Worm (Caenorhabditis elegans) whole organism, L4/young adult: ENCODE results near the gene gcy-19.

ENCODE experiments used
- W03F9.2 ChIP-seq: fragments of 150-350 bp; optimal IDR thresholded peaks from 2 replicates; lab custom pipeline; 2014; ENCODE audit warnings: missing biosample characterization, missing genetic modification characterization
- dao-5 ChIP-seq: sonication (generic microtip); optimal IDR thresholded peaks from 2 replicates; lab custom pipeline; 2016; ENCODE audit warnings: missing genotype, missing genetic modification characterization, moderate library complexity, missing compliant biosample characterization
- him-1 ChIP-seq: sonication (generic microtip); optimal IDR thresholded peaks from 2 replicates; lab custom pipeline; 2016; ENCODE audit warnings: missing genotype, missing genetic modification reagents, missing genetic modification characterization, missing compliant biosample characterization

DNA sequence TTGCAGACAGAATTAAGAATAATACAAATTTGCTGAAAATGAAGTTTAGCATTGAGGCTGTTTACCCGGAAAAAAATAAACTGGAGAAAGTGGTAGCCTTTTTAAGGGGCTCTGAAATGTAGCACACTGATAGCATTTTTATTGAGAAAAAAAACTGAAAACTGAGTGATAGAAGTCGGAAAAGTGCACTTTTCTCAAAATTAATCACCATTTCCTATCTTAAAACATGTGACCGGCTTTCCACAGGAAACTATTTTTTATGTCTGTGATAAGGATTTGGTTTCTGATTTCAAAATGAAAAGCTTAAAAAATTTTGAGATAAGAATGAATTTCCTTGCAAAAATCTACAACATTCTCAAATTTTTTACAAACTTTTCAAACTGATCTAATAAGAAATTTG lies 38.4 kb downstream of the gcy-19 start, which contains the start of gene ZC239.22:
- TF ChIP-seq him-1 (tag; lab: Kevin White, UChicago) (no peak), dao-5 (tag; lab: Kevin White, UChicago) (no peak), W03F9.2 (no peak)
